Fruit fly (Drosophila melanogaster): ENCODE results near the gene Tcs6.

The Tcs6 gene

dm6 chr3R:26042131-26042885 is 15.7 kb downstream of the Tcs6 start:
- peak; percentile 98 for TF ChIP-seq Pif1A (GFP tag; optimal IDR thresholded peaks at IDR 0.05)
- TF ChIP-seq CG9948 (tag; optimal IDR thresholded peaks at IDR 0.05), result peak; percentile 95
- peak; percentile 96 for TF ChIP-seq CG12605 (GFP tag; IDR thresholded peaks at IDR 0.05)
- peak; percentile 84 for TF ChIP-seq gl (tag; optimal IDR thresholded peaks at IDR 0.05)
- TF ChIP-seq CG34367 (tag; optimal IDR thresholded peaks at IDR 0.05), result peak; percentile 93
- peak; percentile 99 for TF ChIP-seq CG4496 (GFP tag; IDR thresholded peaks at IDR 0.05)
- TF ChIP-seq CG17806 (tag; optimal IDR thresholded peaks at IDR 0.05), result peak; percentile 95
- TF ChIP-seq Ets98B (GFP tag; IDR thresholded peaks at IDR 0.05), result peak; percentile 99
- TF ChIP-seq rn (GFP tag; IDR thresholded peaks at IDR 0.05), result peak; percentile 97
- peak; percentile 17 for TF ChIP-seq EcR (GFP tag; optimal IDR thresholded peaks at IDR 0.05)
- TF ChIP-seq CG15710 (tag; optimal IDR thresholded peaks at IDR 0.05), result peak; percentile 94
- TF ChIP-seq D1 (tag; optimal IDR thresholded peaks at IDR 0.05), result peak; percentile 59
- peak; percentile 77 for TF ChIP-seq CG13204 (GFP tag; optimal IDR thresholded peaks at IDR 0.05)
- TF ChIP-seq CG8301 (tag; optimal IDR thresholded peaks at IDR 0.05), result peak; percentile 96
- peak; percentile 98 for TF ChIP-seq CG32121 (GFP tag; IDR thresholded peaks at IDR 0.05)
- TF ChIP-seq CG8159 (tag; optimal IDR thresholded peaks at IDR 0.05), result peak; percentile 93
- peak; percentile 95 for TF ChIP-seq Snoo (tag; optimal IDR thresholded peaks at IDR 0.05)
- TF ChIP-seq CG10348 (GFP tag; IDR thresholded peaks at IDR 0.05), result peak; percentile 91
- peak; percentile 94 for TF ChIP-seq Pif1B (GFP tag; optimal IDR thresholded peaks at IDR 0.05)
- peak; percentile 97 for TF ChIP-seq CG14655 (GFP tag; optimal IDR thresholded peaks at IDR 0.05)
- peak; percentile 99 for TF ChIP-seq fd96Ca (GFP tag; IDR thresholded peaks at IDR 0.05)

dm6 chr3R:26041417-26042101 is 16.5 kb downstream of the Tcs6 start, which contains the start of gene gro:
Gene gro (plus strand): TSS chr3R:26041736.
- no peak for TF ChIP-seq Pif1B (GFP tag; optimal IDR thresholded peaks at IDR 0.05)
- peak; percentile 47 for TF ChIP-seq fd96Ca (GFP tag; IDR thresholded peaks at IDR 0.05)
- TF ChIP-seq CG32121 (GFP tag; IDR thresholded peaks at IDR 0.05), result peak; percentile 51; the same call in 1 of the 2 replicates
- TF ChIP-seq Snoo (tag; optimal IDR thresholded peaks at IDR 0.05), result peak; percentile 17
- TF ChIP-seq Ets98B (GFP tag; IDR thresholded peaks at IDR 0.05), result peak; percentile 55
- TF ChIP-seq CG12605 (GFP tag; IDR thresholded peaks at IDR 0.05), result no peak
- peak; percentile 38 for TF ChIP-seq CG15710 (tag; optimal IDR thresholded peaks at IDR 0.05)
- TF ChIP-seq CG8159 (tag; optimal IDR thresholded peaks at IDR 0.05), result peak; percentile 38
- no peak for TF ChIP-seq EcR (GFP tag; optimal IDR thresholded peaks at IDR 0.05)
- peak; percentile 66 for TF ChIP-seq Pif1A (GFP tag; optimal IDR thresholded peaks at IDR 0.05)
- peak; percentile 36 for TF ChIP-seq CG14655 (GFP tag; optimal IDR thresholded peaks at IDR 0.05)
- peak; percentile 75 for TF ChIP-seq CG4496 (GFP tag; IDR thresholded peaks at IDR 0.05)
- TF ChIP-seq rn (GFP tag; IDR thresholded peaks at IDR 0.05), result peak; percentile 70
- TF ChIP-seq CG13204 (GFP tag; optimal IDR thresholded peaks at IDR 0.05), result no peak
- no peak for TF ChIP-seq CG10348 (GFP tag; IDR thresholded peaks at IDR 0.05)
- TF ChIP-seq CG9948 (tag; optimal IDR thresholded peaks at IDR 0.05), result peak; percentile 40
- TF ChIP-seq CG8301 (tag; optimal IDR thresholded peaks at IDR 0.05), result peak; percentile 13
- no peak for TF ChIP-seq CG34367 (tag; optimal IDR thresholded peaks at IDR 0.05)
- peak; percentile 51 for TF ChIP-seq CG17806 (tag; optimal IDR thresholded peaks at IDR 0.05)
- no peak for TF ChIP-seq gl (tag; optimal IDR thresholded peaks at IDR 0.05)
- peak; percentile 57 for TF ChIP-seq D1 (tag; optimal IDR thresholded peaks at IDR 0.05)

- TF ChIP-seq rn (GFP tag; IDR thresholded peaks at IDR 0.05) (no peak), Pif1A (GFP tag; optimal IDR thresholded peaks at IDR 0.05) (no peak), Ets98B (GFP tag; IDR thresholded peaks at IDR 0.05) (no peak), CG17806 (tag; optimal IDR thresholded peaks at IDR 0.05) (no peak), CG4496 (GFP tag; IDR thresholded peaks at IDR 0.05) (no peak), CG15710 (tag; optimal IDR thresholded peaks at IDR 0.05) (no peak), Snoo (tag; optimal IDR thresholded peaks at IDR 0.05) (no peak), gl (tag; optimal IDR thresholded peaks at IDR 0.05) (no peak), CG12605 (GFP tag; IDR thresholded peaks at IDR 0.05) (no peak), CG13204 (GFP tag; optimal IDR thresholded peaks at IDR 0.05) (no peak), CG32121 (GFP tag; IDR thresholded peaks at IDR 0.05) (no peak), CG8301 (tag; optimal IDR thresholded peaks at IDR 0.05) (no peak), CG8159 (tag; optimal IDR thresholded peaks at IDR 0.05) (no peak), CG34367 (tag; optimal IDR thresholded peaks at IDR 0.05) (no peak), D1 (tag; optimal IDR thresholded peaks at IDR 0.05) (no peak), CG10348 (GFP tag; IDR thresholded peaks at IDR 0.05) (no peak), CG9948 (tag; optimal IDR thresholded peaks at IDR 0.05) (no peak), EcR (GFP tag; optimal IDR thresholded peaks at IDR 0.05) (no peak)
Observed at dm6 chr3R:26039793-26040335, 18.2 kb downstream of the Tcs6 start.

dm6 chr3R:26037899-26038298 is 20.1 kb downstream of the Tcs6 start:
- TF ChIP-seq CG13204 (GFP tag; optimal IDR thresholded peaks at IDR 0.05), result no peak
- TF ChIP-seq CG17806 (tag; optimal IDR thresholded peaks at IDR 0.05), result no peak
- no peak for TF ChIP-seq CG8301 (tag; optimal IDR thresholded peaks at IDR 0.05)
- TF ChIP-seq rn (GFP tag; IDR thresholded peaks at IDR 0.05), result no peak

Measured in whole organism, pupa.